Worm (Caenorhabditis elegans) whole organism, L3 larva: Measurements from ENCODE around the gene C33B4.4.

ENCODE experiments used
- R02D3.7 ChIP-seq: fragments of 150-350 bp; optimal IDR thresholded peaks from 2 replicates; lab custom pipeline; 2014; ENCODE audit warnings: missing biosample characterization, missing genetic modification characterization
- ZK546.5 ChIP-seq: sonication (generic microtip); optimal IDR thresholded peaks from 2 replicates; lab custom pipeline; 2017; ENCODE audit warnings: missing biosample characterization, missing genetic modification characterization
- aly-2 ChIP-seq: fragments of 150-350 bp; optimal IDR thresholded peaks from 2 replicates; lab custom pipeline; 2014; ENCODE audit warnings: missing biosample characterization, missing genetic modification characterization
- ama-1 ChIP-seq: fragments of 150-350 bp; optimal IDR thresholded peaks from 2 replicates; lab custom pipeline; 2018
- ceh-16 ChIP-seq: sonication (generic microtip); optimal IDR thresholded peaks from 2 replicates; lab custom pipeline; 2017; ENCODE audit warnings: missing biosample characterization, missing genetic modification characterization
- ceh-28 ChIP-seq: fragments of 150-350 bp; optimal IDR thresholded peaks from 2 replicates; lab custom pipeline; 2014; ENCODE audit warnings: missing biosample characterization, missing genetic modification reagents, missing genetic modification characterization
- ceh-82 ChIP-seq: fragments of 150-350 bp; optimal IDR thresholded peaks from 2 replicates; lab custom pipeline; 2014; ENCODE audit warnings: missing biosample characterization, missing genetic modification characterization
- ceh-9 ChIP-seq: sonication (generic microtip); optimal IDR thresholded peaks from 2 replicates; lab custom pipeline; 2018; ENCODE audit warnings: missing biosample characterization, missing genetic modification characterization
- daf-12 ChIP-seq: fragments of 150-350 bp; optimal IDR thresholded peaks from 2 replicates; lab custom pipeline; 2014; ENCODE audit warnings: missing biosample characterization, missing genetic modification reagents, missing genetic modification characterization
- egl-27 ChIP-seq: sonication (generic microtip); optimal IDR thresholded peaks from 4 replicates; lab custom pipeline; 2017; ENCODE audit warnings: missing biosample characterization, missing genetic modification reagents, missing genetic modification characterization
- egl-5 ChIP-seq: fragments of 150-350 bp; optimal IDR thresholded peaks from 2 replicates; lab custom pipeline; 2017; ENCODE audit warnings: missing biosample characterization, missing genetic modification reagents, missing genetic modification characterization, inconsistent platforms
- elt-1 ChIP-seq: fragments of 150-350 bp; optimal IDR thresholded peaks from 2 replicates; lab custom pipeline; 2014; ENCODE audit warnings: missing biosample characterization, missing genetic modification characterization
- elt-2 ChIP-seq: sonication (generic microtip); optimal IDR thresholded peaks from 2 replicates; lab custom pipeline; 2016; ENCODE audit warnings: missing genetic modification reagents, mild to moderate bottlenecking, missing genetic modification characterization, missing compliant biosample characterization
- elt-3 ChIP-seq, 3 experiments: fragments of 150-350 bp in 1 of 3; sonication (generic microtip) in 2 of 3; optimal IDR thresholded peaks; 2 replicates in 2 of 3; 4 replicates in 1 of 3; lab custom pipeline; 2014 to 2017; ENCODE audit warnings: missing biosample characterization in 3 of 3, missing genetic modification characterization in 3 of 3
- eor-1 ChIP-seq, 2 experiments: fragments of 150-350 bp; optimal IDR thresholded peaks; 2 replicates each; lab custom pipeline; 2014 to 2018; ENCODE audit warnings: missing biosample characterization in 2 of 2, missing genetic modification characterization in 2 of 2
- fkh-10 ChIP-seq: sonication (generic microtip); optimal IDR thresholded peaks from 2 replicates; lab custom pipeline; 2017; ENCODE audit warnings: missing biosample characterization, missing genetic modification reagents, missing genetic modification characterization
- fkh-2 ChIP-seq: fragments of 150-350 bp; optimal IDR thresholded peaks from 2 replicates; lab custom pipeline; 2014; ENCODE audit warnings: missing biosample characterization, missing genetic modification reagents, missing genetic modification characterization
- fos-1 ChIP-seq: fragments of 150-350 bp; optimal IDR thresholded peaks from 2 replicates; lab custom pipeline; 2014; ENCODE audit warnings: missing biosample characterization, missing genetic modification characterization
- hmg-11 ChIP-seq: sonication (generic microtip); optimal IDR thresholded peaks from 2 replicates; lab custom pipeline; 2016; ENCODE audit warnings: missing genetic modification characterization, missing compliant biosample characterization
- jun-1 ChIP-seq: fragments of 150-350 bp; optimal IDR thresholded peaks from 2 replicates; lab custom pipeline; 2014; ENCODE audit warnings: missing biosample characterization, missing genetic modification reagents, missing genetic modification characterization
- lin-15B ChIP-seq: fragments of 150-350 bp; optimal IDR thresholded peaks from 2 replicates; lab custom pipeline; 2014; ENCODE audit warnings: missing biosample characterization, missing genetic modification characterization
- lin-39 ChIP-seq: fragments of 150-350 bp; optimal IDR thresholded peaks from 2 replicates; lab custom pipeline; 2018; ENCODE audit warnings: missing biosample characterization, missing genetic modification reagents, missing genetic modification characterization
- lsy-12 ChIP-seq: sonication (generic microtip); optimal IDR thresholded peaks from 2 replicates; lab custom pipeline; 2016; ENCODE audit warnings: mild to moderate bottlenecking, missing genetic modification characterization, missing compliant biosample characterization
- mdl-1 ChIP-seq: fragments of 150-350 bp; optimal IDR thresholded peaks from 2 replicates; lab custom pipeline; 2014; ENCODE audit warnings: missing biosample characterization, missing genetic modification characterization
- mml-1 ChIP-seq: fragments of 150-350 bp; sonication (generic microtip); optimal IDR thresholded peaks from 3 replicates; lab custom pipeline; 2014; ENCODE audit warnings: missing biosample characterization, missing genetic modification characterization
- nfya-1 ChIP-seq: sonication (generic microtip); optimal IDR thresholded peaks from 2 replicates; lab custom pipeline; 2017; ENCODE audit warnings: missing genetic modification characterization, mild to moderate bottlenecking, missing compliant biosample characterization, antibody characterized with exemption, moderate library complexity; ENCODE audit not compliant: insufficient read depth
- nhr-11 ChIP-seq: fragments of 150-350 bp; optimal IDR thresholded peaks from 2 replicates; lab custom pipeline; 2014; ENCODE audit warnings: missing biosample characterization, missing genetic modification characterization
- nhr-12 ChIP-seq: fragments of 150-350 bp; optimal IDR thresholded peaks from 2 replicates; lab custom pipeline; 2014; ENCODE audit warnings: missing biosample characterization, missing genetic modification characterization
- nhr-23 ChIP-seq: fragments of 150-350 bp; optimal IDR thresholded peaks from 2 replicates; lab custom pipeline; 2014; ENCODE audit warnings: missing biosample characterization, missing genetic modification reagents, missing genetic modification characterization
- nhr-237 ChIP-seq: fragments of 150-350 bp; optimal IDR thresholded peaks from 2 replicates; lab custom pipeline; 2014; ENCODE audit warnings: missing biosample characterization, missing genetic modification characterization
- nhr-25 ChIP-seq: sonication (generic microtip); optimal IDR thresholded peaks from 2 replicates; lab custom pipeline; 2017; ENCODE audit warnings: missing biosample characterization, missing genetic modification characterization
- nhr-28 ChIP-seq: fragments of 150-350 bp; optimal IDR thresholded peaks from 2 replicates; lab custom pipeline; 2014; ENCODE audit warnings: missing biosample characterization, missing genetic modification characterization
- nhr-43 ChIP-seq: sonication (generic microtip); optimal IDR thresholded peaks from 2 replicates; lab custom pipeline; 2016; ENCODE audit warnings: mild to moderate bottlenecking, missing genetic modification characterization, missing compliant biosample characterization; ENCODE audit not compliant: poor library complexity, severe bottlenecking
- nhr-67 ChIP-seq: fragments of 150-350 bp; optimal IDR thresholded peaks from 2 replicates; lab custom pipeline; 2014; ENCODE audit warnings: missing biosample characterization, missing genetic modification characterization
- nhr-76 ChIP-seq: fragments of 150-350 bp; sonication (generic microtip); optimal IDR thresholded peaks from 5 replicates; lab custom pipeline; 2014; ENCODE audit warnings: missing biosample characterization, missing genetic modification characterization
- nhr-77 ChIP-seq: fragments of 150-350 bp; optimal IDR thresholded peaks from 2 replicates; lab custom pipeline; 2014; ENCODE audit warnings: missing biosample characterization, missing genetic modification characterization
- pha-4 ChIP-seq: fragments of 150-350 bp; optimal IDR thresholded peaks from 2 replicates; lab custom pipeline; 2014; ENCODE audit warnings: missing biosample characterization, missing genetic modification reagents, missing genetic modification characterization
- pqm-1 ChIP-seq: fragments of 150-350 bp; optimal IDR thresholded peaks from 2 replicates; lab custom pipeline; 2017; ENCODE audit warnings: missing biosample characterization, missing genetic modification characterization, inconsistent platforms
- sea-2 ChIP-seq: fragments of 150-350 bp; sonication (generic microtip); optimal IDR thresholded peaks from 4 replicates; lab custom pipeline; 2014; ENCODE audit warnings: missing biosample characterization, missing genetic modification reagents, missing genetic modification characterization
- skn-1 ChIP-seq: fragments of 150-350 bp; optimal IDR thresholded peaks from 2 replicates; lab custom pipeline; 2014; ENCODE audit warnings: missing biosample characterization, missing genetic modification characterization
- snpc-4 ChIP-seq: fragments of 150-350 bp; optimal IDR thresholded peaks from 2 replicates; lab custom pipeline; 2014; ENCODE audit warnings: missing biosample characterization, missing genetic modification characterization
- tbx-2 ChIP-seq: sonication (generic microtip); optimal IDR thresholded peaks from 2 replicates; lab custom pipeline; 2016; ENCODE audit warnings: mild to moderate bottlenecking, missing genetic modification characterization, missing compliant biosample characterization
- unc-39 ChIP-seq: sonication (generic microtip); optimal IDR thresholded peaks from 4 replicates; lab custom pipeline; 2017; ENCODE audit warnings: missing biosample characterization, missing genetic modification characterization
- unc-62 ChIP-seq: fragments of 150-350 bp; sonication (generic microtip); optimal IDR thresholded peaks from 4 replicates; lab custom pipeline; 2014; ENCODE audit warnings: missing biosample characterization, missing genetic modification reagents, missing genetic modification characterization
- zag-1 ChIP-seq: fragments of 150-350 bp; optimal IDR thresholded peaks from 2 replicates; lab custom pipeline; 2014; ENCODE audit warnings: missing biosample characterization, missing genetic modification characterization
- ztf-11 ChIP-seq: fragments of 150-350 bp; optimal IDR thresholded peaks from 2 replicates; lab custom pipeline; 2014; ENCODE audit warnings: missing biosample characterization, missing genetic modification characterization
- ztf-4 ChIP-seq: fragments of 150-350 bp; optimal IDR thresholded peaks from 2 replicates; lab custom pipeline; 2014; ENCODE audit warnings: missing biosample characterization, missing genetic modification characterization

Gene C33B4.4

DNA sequence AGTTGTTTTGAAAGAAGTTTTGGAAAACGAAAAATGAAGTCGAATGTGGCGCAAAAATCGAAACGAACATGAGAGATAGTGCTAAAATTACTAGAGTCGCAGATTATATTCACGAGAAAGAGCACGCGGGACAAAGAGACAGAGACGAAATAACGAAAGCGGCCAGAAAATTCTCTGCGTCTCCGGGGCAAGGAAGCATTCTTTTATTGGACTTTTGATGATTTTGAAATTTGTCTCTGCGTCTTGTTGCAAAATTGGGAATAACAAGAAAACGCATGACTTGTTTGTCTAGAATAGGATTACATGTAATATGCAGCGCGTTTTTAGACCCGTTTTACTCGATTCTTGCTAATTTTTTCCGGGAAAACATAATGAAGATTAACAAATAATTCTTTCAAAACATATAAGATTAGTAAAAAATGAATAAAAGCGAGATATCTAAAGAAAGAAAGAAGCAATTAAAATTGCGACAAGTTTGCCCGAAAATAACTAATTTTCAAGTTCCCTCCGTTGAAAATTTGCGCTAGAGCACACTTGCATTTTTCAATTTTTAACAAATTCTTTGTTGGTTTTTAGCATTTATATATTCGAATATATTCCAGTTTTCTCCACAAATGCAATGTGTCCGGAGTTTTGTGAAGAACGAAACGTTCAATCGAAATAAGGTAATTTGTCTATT, 35.2 kb downstream of the C33B4.4 start, which contains the start of the genes B0491.6 and pigm-1:
TSS of gene B0491.6 (minus strand) at position 466 of the 679 bp plus-strand sequence.
TSS of gene pigm-1 (plus strand) at position 568 of the 679 bp plus-strand sequence.
- TF ChIP-seq ZK546.5 (tag; lab: Kevin White, UChicago) (no peak), egl-27 (tag; lab: Kevin White, UChicago) (no peak), ceh-28 (tag; lab: Kevin White, UChicago) (peak; percentile 51), daf-12 (tag; lab: Kevin White, UChicago) (no peak), unc-39 (tag; lab: Kevin White, UChicago) (no peak), nfya-1 (peak; percentile 66), egl-5 (peak; percentile 68), elt-2 (tag; lab: Kevin White, UChicago) (peak; percentile 48), ztf-4 (tag; lab: Kevin White, UChicago) (no peak), pha-4 (tag; lab: Kevin White, UChicago) (peak; percentile 56), nhr-76 (tag; lab: Kevin White, UChicago) (no peak), lin-15B (tag; lab: Kevin White, UChicago) (peak; percentile 25), sea-2 (GFP tag; lab: Kevin White, UChicago) (no peak), tbx-2 (tag; lab: Kevin White, UChicago) (no peak), elt-1 (tag; lab: Kevin White, UChicago) (no peak), ceh-16 (no peak), fkh-2 (tag; lab: Kevin White, UChicago) (no peak), nhr-23 (tag; lab: Kevin White, UChicago) (peak; percentile 41), ztf-11 (tag; lab: Kevin White, UChicago) (no peak), hmg-11 (tag; lab: Kevin White, UChicago) (peak; percentile 69), mml-1 (tag; lab: Kevin White, UChicago) (no peak), lsy-12 (no peak), nhr-237 (no peak), nhr-25 (peak; percentile 46), nhr-28 (tag; lab: Kevin White, UChicago) (no peak), ceh-9 (tag; lab: Kevin White, UChicago) (no peak), R02D3.7 (tag; lab: Kevin White, UChicago) (no peak), elt-3 (tag; optimal IDR thresholded peaks at IDR 0.05; lab: Kevin White, UChicago) (no peak), skn-1 (tag; lab: Kevin White, UChicago) (peak; percentile 94), jun-1 (tag; lab: Kevin White, UChicago) (peak; percentile 33), eor-1 (tag; optimal IDR thresholded peaks at IDR 0.05; lab: Kevin White, UChicago) (no peak), ceh-82 (no peak), fos-1 (tag; lab: Kevin White, UChicago) (no peak), nhr-67 (tag; lab: Kevin White, UChicago) (no peak), aly-2 (tag; lab: Kevin White, UChicago) (no peak), nhr-11 (tag; lab: Kevin White, UChicago) (peak; percentile 25), unc-62 (GFP tag; lab: Kevin White, UChicago) (no peak), pqm-1 (tag; lab: Kevin White, UChicago) (peak; percentile 15), nhr-43 (tag; lab: Kevin White, UChicago) (peak; percentile 4), nhr-77 (no peak), nhr-12 (tag; lab: Kevin White, UChicago) (no peak), lin-39 (tag; lab: Kevin White, UChicago) (no peak), ama-1 (no peak), zag-1 (tag; lab: Kevin White, UChicago) (no peak), fkh-10 (peak; percentile 30), mdl-1 (tag; lab: Kevin White, UChicago) (peak; percentile 11), snpc-4 (peak; percentile 57)
